Worm (Caenorhabditis elegans): ENCODE measurements around the gene F28B1.2.

ce11 chrV:17009342-17010064, 35.1 kb upstream of the F28B1.2 start, which contains the start of the genes clc-12 and clec-240:
- TF ChIP-seq flt-1 (GFP tag; IDR thresholded peaks at IDR 0.05) (no peak), klf-2 (GFP tag; conservative IDR thresholded peaks at IDR 0.05) (no peak), T22C8.4 (GFP tag; IDR thresholded peaks at IDR 0.05) (no peak), ztf-29 (GFP tag; IDR thresholded peaks at IDR 0.05) (no peak)
